Worm (Caenorhabditis elegans): ENCODE data around the gene C25F9.16.

The C25F9.16 gene

ce11 chrV:19398882-19399281, 35.3 kb upstream of the C25F9.16 start, which contains the start of gene C25F9.13:
Gene C25F9.13, minus strand, starts transcription at chrV:19398982.
- TF ChIP-seq daf-19 (GFP tag; conservative IDR thresholded peaks at IDR 0.05) = no peak
- TF ChIP-seq hmg-1.1 (GFP tag; IDR thresholded peaks at IDR 0.05) = no peak
- TF ChIP-seq hlh-30 (tag; optimal IDR thresholded peaks at IDR 0.05; ENCODE audit: insufficient read depth) = no peak
- TF ChIP-seq Y75B8A.6 (GFP tag; IDR thresholded peaks at IDR 0.05) = no peak
- TF ChIP-seq Y48G9A.11 (GFP tag; IDR thresholded peaks at IDR 0.05) = no peak
- no peak for TF ChIP-seq ama-1 (optimal IDR thresholded peaks at IDR 0.05)
- no peak for TF ChIP-seq mes-2 (tag; optimal IDR thresholded peaks at IDR 0.05; ENCODE audit: poor library complexity, severe bottlenecking)
- TF ChIP-seq egl-43 (GFP tag; IDR thresholded peaks at IDR 0.05) = no peak
- TF ChIP-seq dpl-1 (GFP tag; optimal IDR thresholded peaks at IDR 0.05) = no peak
- no peak for TF ChIP-seq set-16 (GFP tag; IDR thresholded peaks at IDR 0.05)
- no peak for TF ChIP-seq snpc-1.2 (GFP tag; IDR thresholded peaks at IDR 0.05)
- TF ChIP-seq nhr-111 (GFP tag; optimal IDR thresholded peaks at IDR 0.05) = no peak
- TF ChIP-seq unc-62 (GFP tag; optimal IDR thresholded peaks at IDR 0.05 in 1 of 2) = no peak
- no peak for TF ChIP-seq unc-62 (tag; optimal IDR thresholded peaks at IDR 0.05)
- no peak for TF ChIP-seq nhr-10 (tag; optimal IDR thresholded peaks at IDR 0.05)
- no peak for TF ChIP-seq skn-1 (tag; optimal IDR thresholded peaks at IDR 0.05)
- TF ChIP-seq ctbp-1 (GFP tag; IDR thresholded peaks at IDR 0.05) = no peak
- no peak for TF ChIP-seq duxl-1 (tag; optimal IDR thresholded peaks at IDR 0.05; ENCODE audit: poor library complexity)
- TF ChIP-seq lin-13 (GFP tag; optimal IDR thresholded peaks at IDR 0.05) = no peak
- TF ChIP-seq hlh-11 (tag; optimal IDR thresholded peaks at IDR 0.05) = no peak
- TF ChIP-seq tra-1 (GFP tag; IDR thresholded peaks at IDR 0.05) = no peak

- TF ChIP-seq zip-2 (tag; optimal IDR thresholded peaks at IDR 0.05) (peak; percentile 3), php-3 (GFP tag; IDR thresholded peaks at IDR 0.05) (peak; percentile 92)
Observed at ce11 chrV:19399282-19399681, 34.9 kb upstream of the C25F9.16 start.

ce11 chrV:19400619-19401018, 33.6 kb upstream of the C25F9.16 start, which contains the start of gene srw-86:
Gene srw-86, minus strand, starts transcription at chrV:19400719.
- TF ChIP-seq madf-5 (GFP tag; IDR thresholded peaks at IDR 0.05) (no peak), hlh-11 (tag; optimal IDR thresholded peaks at IDR 0.05) (no peak), R02D3.7 (tag; optimal IDR thresholded peaks at IDR 0.05) (no peak), aha-1 (tag) (no peak), jun-1 (tag; optimal IDR thresholded peaks at IDR 0.05) (no peak)

ce11 chrV:19401429-19401828, 32.8 kb upstream of the C25F9.16 start:
- no peak for TF ChIP-seq Y5F2A.4 (GFP tag; optimal IDR thresholded peaks at IDR 0.05)
- TF ChIP-seq aha-1 (tag) = no peak
- TF ChIP-seq zag-1 (tag; optimal IDR thresholded peaks at IDR 0.05) = no peak
- peak; percentile 97 for TF ChIP-seq php-3 (GFP tag; IDR thresholded peaks at IDR 0.05)
- no peak for TF ChIP-seq ZK546.5 (tag; optimal IDR thresholded peaks at IDR 0.05)
- TF ChIP-seq pqm-1 (tag; optimal IDR thresholded peaks at IDR 0.05) = peak; percentile 23
- TF ChIP-seq hlh-11 (tag; optimal IDR thresholded peaks at IDR 0.05) = peak; percentile 28
- no peak for TF ChIP-seq gei-8 (GFP tag; optimal IDR thresholded peaks at IDR 0.05)
- no peak for TF ChIP-seq daf-16 (GFP tag; optimal IDR thresholded peaks at IDR 0.05)
- TF ChIP-seq daf-16 (tag; optimal IDR thresholded peaks at IDR 0.05) = peak; percentile 79
- TF ChIP-seq zip-2 (tag; optimal IDR thresholded peaks at IDR 0.05) = peak; percentile 50
- TF ChIP-seq nhr-28 (tag; optimal IDR thresholded peaks at IDR 0.05) = peak; percentile 5
- no peak for TF ChIP-seq lir-3 (tag; optimal IDR thresholded peaks at IDR 0.05)
- no peak for TF ChIP-seq sdz-12 (GFP tag; optimal IDR thresholded peaks at IDR 0.05)
- TF ChIP-seq dve-1 (tag; optimal IDR thresholded peaks at IDR 0.05; ENCODE audit: insufficient read depth) = peak; percentile 48
